Worm (Caenorhabditis elegans) whole organism, early embryonic: ENCODE measurements around the gene Y37E11AM.4.

Experiments
- B0310.2 ChIP-seq: sonication (generic microtip); optimal IDR thresholded peaks from 2 replicates; lab custom pipeline; 2016; ENCODE audit warnings: mild to moderate bottlenecking, missing genetic modification characterization, missing compliant biosample characterization
- F13C5.2 ChIP-seq: sonication (generic microtip); optimal IDR thresholded peaks from 2 replicates; lab custom pipeline; 2017; ENCODE audit warnings: mild to moderate bottlenecking, missing genetic modification characterization, inconsistent platforms, missing compliant biosample characterization
- aly-1 ChIP-seq: sonication (generic microtip); optimal IDR thresholded peaks from 2 replicates; lab custom pipeline; 2016; ENCODE audit warnings: missing genetic modification characterization, missing compliant biosample characterization
- ceh-13 ChIP-seq: fragments of 200-800 bp; sonication (Bioruptor generic); optimal IDR thresholded peaks from 2 replicates; lab custom pipeline; 2018; ENCODE audit warnings: mild to moderate bottlenecking, missing genetic modification characterization, missing compliant biosample characterization
- ceh-36 ChIP-seq: sonication (generic microtip); optimal IDR thresholded peaks from 2 replicates; lab custom pipeline; 2016; ENCODE audit warnings: missing genetic modification characterization, inconsistent platforms, missing compliant biosample characterization
- ets-7 ChIP-seq: sonication (generic microtip); optimal IDR thresholded peaks from 2 replicates; lab custom pipeline; 2016; ENCODE audit warnings: missing genotype, missing genetic modification characterization, missing compliant biosample characterization
- flt-1 ChIP-seq: fragments of 200-800 bp; sonication (Bioruptor generic); IDR thresholded peaks from 2 replicates; pipeline ENCODE4 v1.3.6; 2022; ENCODE audit warnings: missing genetic modification characterization, missing compliant biosample characterization
- hmbx-1 ChIP-seq: sonication (generic microtip); optimal IDR thresholded peaks from 2 replicates; lab custom pipeline; 2016; ENCODE audit warnings: mild to moderate bottlenecking, missing genetic modification characterization, missing compliant biosample characterization
- hmg-4 ChIP-seq: fragments of 200-800 bp; sonication (Bioruptor generic); optimal IDR thresholded peaks from 2 replicates; lab custom pipeline; 2018; ENCODE audit warnings: mild to moderate bottlenecking, missing genetic modification characterization, missing compliant biosample characterization
- hnd-1 ChIP-seq: sonication (generic microtip); optimal IDR thresholded peaks from 2 replicates; lab custom pipeline; 2016; ENCODE audit warnings: missing genetic modification characterization, missing compliant biosample characterization
- pes-1 ChIP-seq: fragments of 200-800 bp; sonication (Bioruptor generic); IDR thresholded peaks from 2 replicates; pipeline ENCODE4 v1.3.6; 2022; ENCODE audit warnings: missing genetic modification reagents, missing genetic modification characterization, missing compliant biosample characterization
- scrt-1 ChIP-seq: fragments of 200-800 bp; sonication (Bioruptor generic); IDR thresholded peaks from 2 replicates; pipeline ENCODE4 v1.3.6; 2022; ENCODE audit warnings: missing genetic modification characterization, missing compliant biosample characterization
- sea-1 ChIP-seq: fragments of 200-800 bp; sonication (Bioruptor generic); conservative IDR thresholded peaks from 2 replicates; pipeline ENCODE4 v1.3.6; 2022; ENCODE audit warnings: missing genetic modification characterization, missing compliant biosample characterization
- tbx-11 ChIP-seq: fragments of 200-800 bp; sonication (Bioruptor generic); IDR thresholded peaks from 2 replicates; pipeline ENCODE4 v1.3.6; 2022; ENCODE audit warnings: missing genetic modification characterization, missing compliant biosample characterization
- tbx-37 ChIP-seq: fragments of 200-800 bp; sonication (Bioruptor generic); conservative IDR thresholded peaks from 2 replicates; pipeline ENCODE4 v1.3.6; 2022; ENCODE audit warnings: missing genetic modification reagents, missing genetic modification characterization, missing compliant biosample characterization
- tra-4 ChIP-seq: sonication (generic microtip); optimal IDR thresholded peaks from 2 replicates; lab custom pipeline; 2017; ENCODE audit warnings: missing genetic modification characterization, missing compliant biosample characterization

Gene Y37E11AM.4

DNA sequence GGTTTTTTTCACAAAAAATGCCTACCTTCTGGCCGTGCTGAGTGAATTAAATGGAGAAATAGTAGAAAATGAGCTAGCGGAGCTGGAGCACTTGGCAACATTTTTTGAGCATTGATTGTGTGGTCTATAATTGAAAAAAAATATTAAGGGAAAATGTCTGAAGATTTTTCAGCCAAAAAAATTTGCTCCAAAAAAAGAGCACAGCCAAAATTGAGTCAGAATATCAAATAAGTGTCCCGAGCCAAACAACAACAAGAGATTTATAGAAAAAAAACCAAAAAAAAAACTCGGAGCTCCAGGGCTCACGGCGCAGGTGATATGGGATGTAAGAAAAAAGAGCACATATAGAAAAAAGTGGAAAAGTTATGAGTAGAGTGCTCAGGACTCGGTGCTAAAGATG lies 54.0 kb downstream of the Y37E11AM.4 start, which contains the start of gene fmil-1:
Gene fmil-1, minus strand, starts transcription at position 101 of the 400 bp plus-strand sequence.
- TF ChIP-seq tbx-11 (GFP tag; lab: Robert Waterston, UW) (no peak), F13C5.2 (tag; lab: Kevin White, UChicago) (no peak), sea-1 (GFP tag; lab: Robert Waterston, UW) (no peak), B0310.2 (tag; lab: Kevin White, UChicago) (no peak), ceh-13 (no peak), tbx-37 (GFP tag; lab: Robert Waterston, UW) (no peak)

ce11 chrIV:3667796-3668195 lies 54.8 kb downstream of the Y37E11AM.4 start:
- no peak for TF ChIP-seq pes-1 (GFP tag; lab: Robert Waterston, UW)
- no peak for TF ChIP-seq scrt-1 (GFP tag; lab: Robert Waterston, UW)
- no peak for TF ChIP-seq sea-1 (GFP tag; lab: Robert Waterston, UW)
- no peak for TF ChIP-seq tbx-37 (GFP tag; lab: Robert Waterston, UW)
- TF ChIP-seq F13C5.2 (tag; lab: Kevin White, UChicago), result no peak
- TF ChIP-seq hmg-4 (GFP tag; lab: Kevin White, UChicago), result no peak
- no peak for TF ChIP-seq tra-4 (tag; lab: Kevin White, UChicago)
- TF ChIP-seq ceh-36 (tag; lab: Kevin White, UChicago), result no peak
- TF ChIP-seq tbx-11 (GFP tag; lab: Robert Waterston, UW), result no peak
- TF ChIP-seq B0310.2 (tag; lab: Kevin White, UChicago), result no peak
- no peak for TF ChIP-seq hnd-1 (tag; lab: Kevin White, UChicago)
- no peak for TF ChIP-seq ets-7 (tag; lab: Kevin White, UChicago)
- no peak for TF ChIP-seq hmbx-1 (tag; lab: Kevin White, UChicago)
- TF ChIP-seq flt-1, result no peak
- TF ChIP-seq aly-1 (tag; lab: Kevin White, UChicago), result no peak
